Worm (Caenorhabditis elegans) whole organism, L4 larva: ENCODE measurements around the gene R03E9.2.

Experiments used
- D1046.2 ChIP-seq: fragments of 200-800 bp; sonication (Bioruptor generic); IDR thresholded peaks from 2 replicates; pipeline ENCODE4 v1.3.6; 2022; ENCODE audit warnings: missing genetic modification characterization, missing compliant biosample characterization
- F37D6.2 ChIP-seq: sonication (generic microtip); optimal IDR thresholded peaks from 2 replicates; lab custom pipeline; 2016; ENCODE audit warnings: mild to moderate bottlenecking, missing genetic modification characterization, missing compliant biosample characterization
- R02D3.7 ChIP-seq: fragments of 150-350 bp; sonication (generic microtip); optimal IDR thresholded peaks from 3 replicates; lab custom pipeline; 2014; ENCODE audit warnings: missing biosample characterization, missing genetic modification characterization
- T26A8.4 ChIP-seq: fragments of 200-800 bp; sonication (Bioruptor generic); IDR thresholded peaks from 2 replicates; pipeline ENCODE4 v1.3.6; 2022; ENCODE audit warnings: missing genetic modification characterization, missing compliant biosample characterization
- aha-1 ChIP-seq: fragments of 150-350 bp; peaks from one replicate; lab custom pipeline; 2014; ENCODE audit warnings: missing biosample characterization, missing genetic modification characterization
- aly-2 ChIP-seq: sonication (generic microtip); optimal IDR thresholded peaks from 2 replicates; lab custom pipeline; 2018; ENCODE audit warnings: missing biosample characterization, missing genetic modification characterization
- ama-1 ChIP-seq: fragments of 150-350 bp; optimal IDR thresholded peaks from 2 replicates; lab custom pipeline; 2014; ENCODE audit warnings: inconsistent platforms, mixed read lengths
- attf-4 ChIP-seq: sonication (generic microtip); optimal IDR thresholded peaks from 3 replicates; lab custom pipeline; 2017; ENCODE audit warnings: missing biosample characterization, missing genetic modification characterization
- ceh-20 ChIP-seq: fragments of 200-800 bp; sonication (Bioruptor generic); IDR thresholded peaks from 2 replicates; pipeline ENCODE4 v1.3.6; 2022; ENCODE audit warnings: missing genetic modification reagents, missing genetic modification characterization, missing compliant biosample characterization
- ceh-32 ChIP-seq: sonication (generic microtip); optimal IDR thresholded peaks from 2 replicates; lab custom pipeline; 2016; ENCODE audit warnings: mild to moderate bottlenecking, missing genetic modification characterization, missing compliant biosample characterization; ENCODE audit not compliant: poor library complexity
- ceh-62 ChIP-seq: sonication (generic microtip); optimal IDR thresholded peaks from 2 replicates; lab custom pipeline; 2017; ENCODE audit warnings: missing biosample characterization, missing genetic modification characterization
- ceh-82 ChIP-seq: sonication (generic microtip); optimal IDR thresholded peaks from 2 replicates; lab custom pipeline; 2017; ENCODE audit warnings: missing biosample characterization, missing genetic modification characterization
- ctbp-1 ChIP-seq: fragments of 200-800 bp; sonication (Bioruptor generic); IDR thresholded peaks from 2 replicates; pipeline ENCODE4 v1.3.6; 2022; ENCODE audit warnings: missing genetic modification reagents, missing genetic modification characterization, missing compliant biosample characterization
- daf-12 ChIP-seq: fragments of 150-350 bp; optimal IDR thresholded peaks from 2 replicates; lab custom pipeline; 2014; ENCODE audit warnings: missing biosample characterization, missing genetic modification reagents, missing genetic modification characterization
- daf-16 ChIP-seq, 3 experiments: sonication (generic microtip); optimal IDR thresholded peaks; 2 replicates each; lab custom pipeline; 2016 to 2017; ENCODE audit warnings: missing genetic modification characterization in 3 of 3, missing genetic modification reagents in 3 of 3, mild to moderate bottlenecking in 2 of 3, missing compliant biosample characterization in 2 of 3, missing biosample characterization in 1 of 3, moderate library complexity in 1 of 3
- dmd-6 ChIP-seq: fragments of 200-800 bp; sonication (Bioruptor generic); IDR thresholded peaks from 2 replicates; pipeline ENCODE4 v1.3.6; 2022; ENCODE audit warnings: missing genetic modification reagents, missing genetic modification characterization, missing compliant biosample characterization
- dve-1 ChIP-seq: sonication (generic microtip); optimal IDR thresholded peaks from 2 replicates; lab custom pipeline; 2017; ENCODE audit warnings: antibody characterized with exemption, mild to moderate bottlenecking, missing genetic modification characterization, missing compliant biosample characterization; ENCODE audit not compliant: insufficient read depth
- egl-43 ChIP-seq: fragments of 200-800 bp; sonication (Bioruptor generic); IDR thresholded peaks from 2 replicates; pipeline ENCODE4 v1.3.6; 2022; ENCODE audit warnings: missing genetic modification reagents, missing genetic modification characterization, missing compliant biosample characterization
- fkh-10 ChIP-seq: fragments of 150-350 bp; optimal IDR thresholded peaks from 2 replicates; lab custom pipeline; 2014; ENCODE audit warnings: missing biosample characterization, missing genetic modification reagents, missing genetic modification characterization
- gei-8 ChIP-seq: fragments of 200-800 bp; sonication (Bioruptor generic); optimal IDR thresholded peaks from 2 replicates; lab custom pipeline; 2018; ENCODE audit warnings: mild to moderate bottlenecking, missing genetic modification characterization, missing compliant biosample characterization
- hlh-11 ChIP-seq: fragments of 200-800 bp; sonication (Bioruptor generic); optimal IDR thresholded peaks from 2 replicates; lab custom pipeline; 2018; ENCODE audit warnings: mild to moderate bottlenecking, missing genetic modification characterization, missing compliant biosample characterization
- hlh-30 ChIP-seq: sonication (generic microtip); optimal IDR thresholded peaks from 2 replicates; lab custom pipeline; 2017; ENCODE audit warnings: antibody characterized with exemption, mild to moderate bottlenecking, missing genetic modification characterization, missing compliant biosample characterization; ENCODE audit not compliant: insufficient read depth
- jun-1 ChIP-seq: fragments of 150-350 bp; optimal IDR thresholded peaks from 2 replicates; lab custom pipeline; 2014; ENCODE audit warnings: missing biosample characterization, missing genetic modification reagents, missing genetic modification characterization
- lin-1 ChIP-seq: fragments of 200-800 bp; sonication (Bioruptor generic); IDR thresholded peaks from 2 replicates; pipeline ENCODE4 v1.3.6; 2022; ENCODE audit warnings: missing genetic modification reagents, missing genetic modification characterization, missing compliant biosample characterization
- lin-38 ChIP-seq: fragments of 200-800 bp; sonication (Bioruptor generic); IDR thresholded peaks from 2 replicates; pipeline ENCODE4 v1.3.6; 2022; ENCODE audit warnings: missing genetic modification reagents, missing genetic modification characterization, missing compliant biosample characterization
- lsy-2 ChIP-seq, 2 experiments: fragments of 150-350 bp in 1 of 2; sonication (generic microtip) in 1 of 2; optimal IDR thresholded peaks; 2 replicates each; lab custom pipeline; 2014 to 2017; ENCODE audit warnings: missing biosample characterization in 2 of 2, missing genetic modification characterization in 2 of 2
- madf-9 ChIP-seq: fragments of 200-800 bp; sonication (Bioruptor generic); conservative IDR thresholded peaks from 2 replicates; pipeline ENCODE4 v1.3.6; 2022; ENCODE audit warnings: missing genetic modification reagents, missing genetic modification characterization, missing compliant biosample characterization
- mdl-1 ChIP-seq, 2 experiments: fragments of 150-350 bp in 1 of 2; sonication (generic microtip) in 1 of 2; optimal IDR thresholded peaks; 2 replicates each; lab custom pipeline; 2014 to 2017; ENCODE audit warnings: missing biosample characterization in 2 of 2, missing genetic modification characterization in 2 of 2
- mes-2 ChIP-seq: sonication (generic microtip); optimal IDR thresholded peaks from 2 replicates; lab custom pipeline; 2016; ENCODE audit warnings: missing genotype, mild to moderate bottlenecking, missing genetic modification characterization, missing compliant biosample characterization; ENCODE audit not compliant: poor library complexity, severe bottlenecking
- mxl-2 ChIP-seq: fragments of 200-800 bp; sonication (Bioruptor generic); conservative IDR thresholded peaks from 2 replicates; pipeline ENCODE4 v1.3.6; 2022; ENCODE audit warnings: missing genetic modification reagents, missing genetic modification characterization, missing compliant biosample characterization
- mxl-3 ChIP-seq: fragments of 200-800 bp; sonication (Bioruptor generic); optimal IDR thresholded peaks from 2 replicates; lab custom pipeline; 2018; ENCODE audit warnings: mild to moderate bottlenecking, missing genetic modification characterization, missing compliant biosample characterization
- nhr-237 ChIP-seq: sonication (generic microtip); optimal IDR thresholded peaks from 2 replicates; lab custom pipeline; 2017; ENCODE audit warnings: missing biosample characterization, missing genetic modification characterization
- nhr-28 ChIP-seq: fragments of 150-350 bp; optimal IDR thresholded peaks from 2 replicates; lab custom pipeline; 2014; ENCODE audit warnings: missing biosample characterization, missing genetic modification characterization
- nhr-42 ChIP-seq: fragments of 200-800 bp; sonication (Bioruptor generic); IDR thresholded peaks from 2 replicates; pipeline ENCODE4 v1.3.6; 2022; ENCODE audit warnings: missing genetic modification characterization, missing compliant biosample characterization
- nhr-48 ChIP-seq: sonication (generic microtip); optimal IDR thresholded peaks from 2 replicates; lab custom pipeline; 2016; ENCODE audit warnings: mild to moderate bottlenecking, missing genetic modification characterization, missing compliant biosample characterization
- nhr-77 ChIP-seq: fragments of 150-350 bp; optimal IDR thresholded peaks from 2 replicates; lab custom pipeline; 2014; ENCODE audit warnings: missing biosample characterization, missing genetic modification characterization
- pha-4 ChIP-seq, 2 experiments: fragments of 150-350 bp in 1 of 2; fragments of 200-800 bp in 1 of 2; sonication (Bioruptor generic) in 1 of 2; IDR thresholded peaks in 1 of 2; optimal IDR thresholded peaks in 1 of 2; 2 replicates each; pipeline versions ENCODE4 v1.3.6 to Lab custom; 2014 to 2022; ENCODE audit warnings: missing genetic modification characterization in 2 of 2, missing genetic modification reagents in 2 of 2, missing biosample characterization in 1 of 2, missing compliant biosample characterization in 1 of 2
- php-3 ChIP-seq: fragments of 200-800 bp; sonication (Bioruptor generic); IDR thresholded peaks from 2 replicates; pipeline ENCODE4 v1.3.6; 2022; ENCODE audit warnings: missing genetic modification reagents, missing genetic modification characterization, missing compliant biosample characterization
- pqm-1 ChIP-seq: sonication (generic microtip); optimal IDR thresholded peaks from 2 replicates; lab custom pipeline; 2017; ENCODE audit warnings: missing biosample characterization, missing genetic modification characterization
- rbr-2 ChIP-seq: sonication (generic microtip); optimal IDR thresholded peaks from 2 replicates; lab custom pipeline; 2016; ENCODE audit warnings: missing genotype, missing genetic modification characterization, missing compliant biosample characterization
- set-16 ChIP-seq: fragments of 200-800 bp; sonication (Bioruptor generic); IDR thresholded peaks from 2 replicates; pipeline ENCODE4 v1.3.6; 2022; ENCODE audit warnings: missing genetic modification reagents, missing genetic modification characterization, missing compliant biosample characterization
- tra-1 ChIP-seq: fragments of 200-800 bp; sonication (Bioruptor generic); IDR thresholded peaks from 2 replicates; pipeline ENCODE4 v1.3.6; 2022; ENCODE audit warnings: missing genetic modification reagents, missing genetic modification characterization, missing compliant biosample characterization
- unc-39 ChIP-seq: sonication (generic microtip); optimal IDR thresholded peaks from 2 replicates; lab custom pipeline; 2017; ENCODE audit warnings: missing biosample characterization, missing genetic modification characterization
- unc-62 ChIP-seq, 3 experiments: fragments of 150-350 bp in 1 of 3; sonication (generic microtip); optimal IDR thresholded peaks in 2 of 3; peaks in 1 of 3; 1 replicate in 1 of 3; 2 replicates in 2 of 3; lab custom pipeline; 2014 to 2017; ENCODE audit warnings: missing biosample characterization in 3 of 3, missing genetic modification characterization in 3 of 3, missing genetic modification reagents in 3 of 3, missing genotype in 1 of 3
- vab-7 ChIP-seq: fragments of 200-800 bp; sonication (Bioruptor generic); IDR thresholded peaks from 2 replicates; pipeline ENCODE4 v1.3.6; 2022; ENCODE audit warnings: missing genetic modification reagents, missing genetic modification characterization, missing compliant biosample characterization
- zip-11 ChIP-seq: fragments of 200-800 bp; sonication (Bioruptor generic); IDR thresholded peaks from 2 replicates; pipeline ENCODE4 v1.3.6; 2022; ENCODE audit warnings: missing genetic modification characterization, missing compliant biosample characterization
- ztf-11 ChIP-seq: fragments of 150-350 bp; optimal IDR thresholded peaks from 2 replicates; lab custom pipeline; 2014; ENCODE audit warnings: missing biosample characterization, missing genetic modification characterization

Gene R03E9.2

DNA sequence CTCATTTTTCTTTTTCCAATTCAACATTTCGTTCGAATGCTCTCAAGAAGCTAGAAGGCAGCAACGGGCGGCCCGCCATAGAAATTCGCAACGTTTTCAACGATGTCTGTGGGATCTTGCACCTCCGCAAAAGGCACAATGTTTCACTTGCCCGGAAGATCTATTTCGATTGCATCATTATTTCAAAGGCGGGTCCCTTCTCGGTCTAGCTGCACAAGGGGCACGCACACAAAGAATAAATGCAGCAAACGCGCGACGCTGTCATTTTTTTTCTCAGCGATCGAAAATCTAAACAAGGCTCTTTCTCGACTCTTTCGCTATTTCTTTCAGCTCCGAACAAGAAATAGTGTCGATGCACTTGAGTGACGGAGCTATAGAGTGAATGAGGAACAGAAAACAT is 11.9 kb upstream of the R03E9.2 start:
- TF ChIP-seq rbr-2 (tag; lab: Kevin White, UChicago) (peak; percentile 42), F37D6.2 (tag; lab: Kevin White, UChicago) (peak; percentile 3), pha-4 (GFP tag; IDR thresholded peaks at IDR 0.05; lab: Robert Waterston, UW) (no peak), pha-4 (tag; optimal IDR thresholded peaks at IDR 0.05; lab: Kevin White, UChicago) (no peak), aha-1 (tag; lab: Kevin White, UChicago) (peak; percentile 84), tra-1 (no peak), unc-39 (peak; percentile 10), zip-11 (GFP tag; lab: Robert Waterston, UW) (no peak), fkh-10 (GFP tag; lab: Kevin White, UChicago) (peak; percentile 79), set-16 (GFP tag; lab: Robert Waterston, UW) (peak; percentile 5; the same call in 1 of the 2 replicates), D1046.2 (GFP tag; lab: Robert Waterston, UW) (no peak), egl-43 (no peak), vab-7 (GFP tag; lab: Robert Waterston, UW) (peak; percentile 18; the same call in 1 of the 2 replicates)

DNA sequence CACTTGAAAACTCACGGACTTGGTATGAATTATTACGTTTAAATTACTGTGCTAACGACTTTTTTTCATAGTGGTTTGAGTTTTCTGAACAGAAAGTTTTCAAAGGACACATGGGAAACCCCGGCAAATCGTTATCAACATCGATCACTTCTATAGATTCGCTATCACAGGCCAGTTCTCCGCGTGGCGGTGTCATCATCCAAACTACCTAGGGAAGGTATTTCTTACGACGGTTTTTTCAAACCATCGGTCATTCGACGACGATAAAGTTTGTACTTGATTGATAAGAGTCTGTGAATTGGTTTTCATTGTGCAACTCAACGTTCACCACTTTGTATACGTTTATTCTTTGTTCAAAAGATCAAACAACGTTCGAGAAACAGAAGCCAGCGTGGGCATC is 11.4 kb upstream of the R03E9.2 start:
- TF ChIP-seq mdl-1 (tag; optimal IDR thresholded peaks at IDR 0.05; lab: Kevin White, UChicago) (peak in 1 of 2 experiments; percentile 99), dve-1 (tag; lab: Kevin White, UChicago) (peak; percentile 86), pqm-1 (tag; lab: Kevin White, UChicago) (peak; percentile 87), R02D3.7 (no peak), php-3 (GFP tag; lab: Robert Waterston, UW) (peak; percentile 74), set-16 (GFP tag; lab: Robert Waterston, UW) (no peak), nhr-28 (tag; lab: Kevin White, UChicago) (peak; percentile 94), mes-2 (tag; lab: Kevin White, UChicago) (peak; percentile 17), hlh-11 (tag; lab: Kevin White, UChicago) (peak; percentile 84), nhr-48 (tag; lab: Kevin White, UChicago) (peak; percentile 78), nhr-42 (no peak), mxl-3 (GFP tag; lab: Kevin White, UChicago) (peak; percentile 88), ctbp-1 (GFP tag; lab: Robert Waterston, UW) (no peak), lin-38 (GFP tag; lab: Robert Waterston, UW) (no peak), D1046.2 (GFP tag; lab: Robert Waterston, UW) (no peak), nhr-77 (tag; lab: Kevin White, UChicago) (peak; percentile 52), madf-9 (GFP tag; lab: Robert Waterston, UW) (no peak), ama-1 (no peak), mxl-2 (peak; percentile 59; the same call in 1 of the 2 replicates), jun-1 (tag; lab: Kevin White, UChicago) (no peak), T26A8.4 (no peak; the same call in 1 of the 2 replicates), dmd-6 (peak; percentile 96), lsy-2 (tag; optimal IDR thresholded peaks at IDR 0.05; lab: Kevin White, UChicago) (peak in 1 of 2 experiments; percentile 3), attf-4 (tag; lab: Kevin White, UChicago) (no peak), hlh-30 (tag; lab: Kevin White, UChicago) (peak; percentile 72), lin-1 (GFP tag; lab: Robert Waterston, UW) (0 out of 2 replicates have a peak, but pooled peaks have one; percentile 13), daf-16 (GFP tag; optimal IDR thresholded peaks at IDR 0.05; lab: Kevin White, UChicago) (no peak), daf-16 (tag; optimal IDR thresholded peaks at IDR 0.05; lab: Kevin White, UChicago) (peak; percentile 80)

DNA sequence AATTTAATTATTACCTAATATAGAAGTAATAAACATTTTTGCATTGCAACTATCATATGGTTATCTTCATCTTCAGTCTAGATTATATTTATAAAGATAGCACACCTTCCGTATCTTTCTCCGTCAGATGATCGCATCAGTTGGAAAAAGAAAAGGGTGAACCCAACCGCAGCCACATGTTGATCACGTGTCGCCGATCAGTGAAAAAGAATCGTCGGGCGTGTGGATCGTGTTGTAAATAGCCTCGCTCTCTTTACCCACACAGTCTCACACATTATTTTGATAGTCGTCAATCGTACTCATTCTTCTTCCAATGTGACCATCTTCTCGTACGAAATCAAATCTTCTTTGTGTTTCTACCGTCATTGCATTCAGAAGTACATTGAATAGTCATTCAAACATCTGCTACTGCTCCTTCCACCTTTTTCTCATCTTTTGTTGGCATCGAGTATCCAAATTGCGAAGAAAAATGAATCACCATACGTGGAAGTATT is 10.8 kb upstream of the R03E9.2 start:
- TF ChIP-seq nhr-237 (peak; percentile 51), gei-8 (GFP tag; lab: Kevin White, UChicago) (peak; percentile 97), ceh-82 (no peak), daf-12 (tag; lab: Kevin White, UChicago) (no peak), vab-7 (GFP tag; lab: Robert Waterston, UW) (no peak), pha-4 (GFP tag; IDR thresholded peaks at IDR 0.05; lab: Robert Waterston, UW) (peak; percentile 91), pha-4 (tag; optimal IDR thresholded peaks at IDR 0.05; lab: Kevin White, UChicago) (peak; percentile 64), ceh-62 (tag; lab: Kevin White, UChicago) (no peak), ztf-11 (tag; lab: Kevin White, UChicago) (no peak), dve-1 (tag; lab: Kevin White, UChicago) (peak; percentile 98), ceh-32 (tag; lab: Kevin White, UChicago) (peak; percentile 9), unc-62 (GFP tag; optimal IDR thresholded peaks at IDR 0.05 in 1 of 2; lab: Kevin White, UChicago) (peak in 1 of 2 experiments; percentile 99), unc-62 (tag; optimal IDR thresholded peaks at IDR 0.05; lab: Kevin White, UChicago) (no peak), ceh-20 (GFP tag; lab: Robert Waterston, UW) (peak; percentile 64), aly-2 (tag; lab: Kevin White, UChicago) (no peak)
